Worm (Caenorhabditis elegans) whole organism, young adult: ENCODE results near the gene F49C5.5.

Source experiments
- Y95B8A.8 ChIP-seq: fragments of 200-800 bp; sonication (Bioruptor generic); IDR thresholded peaks from 2 replicates; pipeline ENCODE4 v1.3.6; 2022; ENCODE audit warnings: missing genetic modification reagents, missing genetic modification characterization, missing compliant biosample characterization
- ama-1 ChIP-seq, 3 experiments: fragments of 150-350 bp in 1 of 3; sonication (generic microtip) in 2 of 3; optimal IDR thresholded peaks; 2 replicates each; lab custom pipeline; 2014 to 2018; ENCODE audit warnings: missing biosample characterization in 2 of 3, missing genetic modification characterization in 2 of 3, missing genetic modification reagents in 2 of 3
- attf-5 ChIP-seq: fragments of 200-800 bp; sonication (Bioruptor generic); optimal IDR thresholded peaks from 2 replicates; lab custom pipeline; 2018; ENCODE audit warnings: mild to moderate bottlenecking, missing genetic modification characterization, missing compliant biosample characterization
- ccch-3 ChIP-seq: fragments of 200-800 bp; sonication (Bioruptor generic); optimal IDR thresholded peaks from 2 replicates; lab custom pipeline; 2018; ENCODE audit warnings: mild to moderate bottlenecking, missing genetic modification characterization, missing compliant biosample characterization
- ceh-100 ChIP-seq: fragments of 200-800 bp; sonication (Bioruptor generic); IDR thresholded peaks from 2 replicates; pipeline ENCODE4 v1.3.6; 2022; ENCODE audit warnings: missing genetic modification reagents, missing genetic modification characterization, missing compliant biosample characterization
- dpl-1 ChIP-seq: fragments of 150-350 bp; optimal IDR thresholded peaks from 2 replicates; lab custom pipeline; 2014; ENCODE audit warnings: missing biosample characterization, missing genetic modification reagents, missing genetic modification characterization
- lin-40 ChIP-seq: sonication (generic microtip); optimal IDR thresholded peaks from 2 replicates; lab custom pipeline; 2016; ENCODE audit warnings: missing genetic modification characterization, mild to moderate bottlenecking, missing compliant biosample characterization, missing genotype, missing genetic modification reagents
- nfya-1 ChIP-seq: sonication (generic microtip); optimal IDR thresholded peaks from 2 replicates; lab custom pipeline; 2017; ENCODE audit warnings: antibody characterized with exemption, missing compliant biosample characterization, missing genetic modification characterization, borderline replicate concordance; ENCODE audit not compliant: insufficient read depth
- nhr-80 ChIP-seq: sonication (generic microtip); optimal IDR thresholded peaks from 2 replicates; lab custom pipeline; 2016; ENCODE audit warnings: missing genetic modification characterization, missing compliant biosample characterization
- nhr-90 ChIP-seq: sonication (generic microtip); optimal IDR thresholded peaks from 2 replicates; lab custom pipeline; 2016; ENCODE audit warnings: missing genotype, mild to moderate bottlenecking, missing genetic modification characterization, missing compliant biosample characterization
- unc-62 ChIP-seq: fragments of 150-350 bp; optimal IDR thresholded peaks from 2 replicates; lab custom pipeline; 2014; ENCODE audit warnings: missing biosample characterization, missing genetic modification reagents, missing genetic modification characterization

DNA sequence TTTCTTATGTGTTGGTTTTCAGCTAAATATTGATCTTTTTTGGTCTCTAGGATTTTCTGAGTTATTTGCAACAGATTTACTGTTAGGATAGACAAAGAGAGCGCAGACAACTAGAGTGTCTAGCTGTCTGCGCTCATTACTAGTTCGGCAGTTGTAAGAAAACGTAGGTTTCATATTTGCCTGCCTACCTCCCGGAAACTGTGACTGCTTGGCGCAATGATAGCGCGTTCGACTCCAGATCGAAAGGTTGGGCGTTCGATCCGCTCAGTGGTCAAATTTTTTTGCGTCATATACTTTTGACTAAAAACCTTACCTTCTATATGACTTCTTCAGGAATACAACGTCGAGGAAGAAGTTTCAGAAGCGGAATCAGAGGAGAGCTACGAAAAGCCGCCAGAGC, 6.9 kb downstream of the F49C5.5 start:
- TF ChIP-seq ceh-100 (GFP tag; lab: Robert Waterston, UW) (no peak), nfya-1 (tag; lab: Kevin White, UChicago) (no peak), attf-5 (no peak), ama-1 (optimal IDR thresholded peaks at IDR 0.05; lab: Kevin White, UChicago) (no peak), ama-1 (GFP tag; optimal IDR thresholded peaks at IDR 0.05; lab: Kevin White, UChicago) (no peak), lin-40 (no peak), nhr-90 (tag; lab: Kevin White, UChicago) (no peak), ccch-3 (GFP tag; lab: Kevin White, UChicago) (no peak), dpl-1 (GFP tag; lab: Kevin White, UChicago) (no peak), unc-62 (GFP tag; lab: Kevin White, UChicago) (no peak), nhr-80 (tag; lab: Kevin White, UChicago) (no peak), Y95B8A.8 (GFP tag; lab: Robert Waterston, UW) (no peak)
